Worm (Caenorhabditis elegans): ENCODE data around the gene Y69H2.10.

Gene Y69H2.10

ce11 chrV:18711362-18711761 is 41.2 kb downstream of the Y69H2.10 start:
- TF ChIP-seq nhr-19 (GFP tag; conservative IDR thresholded peaks at IDR 0.05) (0 out of 2 replicates have a peak, but pooled peaks have one; percentile 9), aly-2 (tag; optimal IDR thresholded peaks at IDR 0.05) (no peak), xbp-1 (tag; optimal IDR thresholded peaks at IDR 0.05) (no peak)

ce11 chrV:18712118-18712517 is 42.0 kb downstream of the Y69H2.10 start:
- TF ChIP-seq nhr-85 (tag) (peak; percentile 72), nhr-19 (GFP tag; conservative IDR thresholded peaks at IDR 0.05) (0 out of 2 replicates have a peak, but pooled peaks have one; percentile 34), efl-1 (optimal IDR thresholded peaks at IDR 0.05) (no peak), efl-1 (GFP tag; optimal IDR thresholded peaks at IDR 0.05 in 1 of 2) (no peak), unc-130 (tag; optimal IDR thresholded peaks at IDR 0.05) (no peak), ets-5 (GFP tag; IDR thresholded peaks at IDR 0.05) (0 out of 2 replicates have a peak, but pooled peaks have one; percentile 34), unc-98 (GFP tag; IDR thresholded peaks at IDR 0.05) (0 out of 2 replicates have a peak, but pooled peaks have one; percentile 12), grh-1 (GFP tag; IDR thresholded peaks at IDR 0.05) (peak; percentile 37), nhr-47 (tag; optimal IDR thresholded peaks at IDR 0.05) (peak; percentile 71)

- TF ChIP-seq hlh-4 (tag; optimal IDR thresholded peaks at IDR 0.05) (no peak), nhr-11 (tag; optimal IDR thresholded peaks at IDR 0.05) (no peak), efl-1 (optimal IDR thresholded peaks at IDR 0.05) (no peak), efl-1 (GFP tag; optimal IDR thresholded peaks at IDR 0.05 in 1 of 2) (peak in 1 of 2 experiments; percentile 91)
These were observed 49.3 kb downstream of the Y69H2.10 start for ce11 chrV:18719412-18719811.

DNA sequence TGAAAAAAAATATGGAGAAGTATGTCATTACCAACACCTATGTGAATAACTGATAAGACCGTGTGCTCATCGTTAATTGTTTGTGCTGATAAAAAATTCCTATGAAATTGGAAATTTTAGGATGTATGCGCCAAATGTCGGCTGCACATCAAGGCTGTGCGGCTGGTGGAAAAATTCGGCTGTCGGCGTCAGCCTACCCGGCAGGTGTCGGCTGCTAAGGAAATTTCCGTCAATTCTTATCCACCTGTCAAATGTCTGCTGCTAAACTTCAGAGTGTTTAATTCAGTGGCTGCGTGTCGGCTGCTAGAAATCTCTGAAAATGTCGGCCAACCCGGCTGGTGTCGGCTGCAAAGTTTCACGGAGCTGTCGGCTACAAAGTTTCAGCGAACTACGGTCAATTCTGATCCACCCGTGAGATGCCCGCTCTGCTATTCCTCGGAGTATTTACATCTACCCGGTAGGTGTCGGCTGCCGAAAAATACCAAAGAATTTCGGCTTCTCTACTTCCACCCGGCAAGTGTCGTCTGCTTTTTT is 49.9 kb downstream of the Y69H2.10 start, which contains the start of gene Y17D7C.2:
Gene Y17D7C.2, minus strand, starts transcription at position 32 of the 534 bp plus-strand sequence.
- TF ChIP-seq hlh-17 (GFP tag; optimal IDR thresholded peaks at IDR 0.05; ENCODE audit: borderline replicate concordance) (no peak), grh-1 (GFP tag; IDR thresholded peaks at IDR 0.05) (0 out of 2 replicates have a peak, but pooled peaks have one; percentile 42), mdl-1 (tag; optimal IDR thresholded peaks at IDR 0.05) (no peak), efl-1 (optimal IDR thresholded peaks at IDR 0.05) (no peak), efl-1 (GFP tag; optimal IDR thresholded peaks at IDR 0.05 in 1 of 2) (peak in 1 of 2 experiments; percentile 87), unc-98 (GFP tag; IDR thresholded peaks at IDR 0.05) (no peak), C34B4.2 (tag; optimal IDR thresholded peaks at IDR 0.05) (peak; percentile 14), ets-5 (GFP tag; IDR thresholded peaks at IDR 0.05) (0 out of 2 replicates have a peak, but pooled peaks have one; percentile 79), elt-2 (tag; optimal IDR thresholded peaks at IDR 0.05) (peak; percentile 24), nhr-85 (tag) (peak; percentile 75), isw-1 (GFP tag; IDR thresholded peaks at IDR 0.05) (no peak)

DNA sequence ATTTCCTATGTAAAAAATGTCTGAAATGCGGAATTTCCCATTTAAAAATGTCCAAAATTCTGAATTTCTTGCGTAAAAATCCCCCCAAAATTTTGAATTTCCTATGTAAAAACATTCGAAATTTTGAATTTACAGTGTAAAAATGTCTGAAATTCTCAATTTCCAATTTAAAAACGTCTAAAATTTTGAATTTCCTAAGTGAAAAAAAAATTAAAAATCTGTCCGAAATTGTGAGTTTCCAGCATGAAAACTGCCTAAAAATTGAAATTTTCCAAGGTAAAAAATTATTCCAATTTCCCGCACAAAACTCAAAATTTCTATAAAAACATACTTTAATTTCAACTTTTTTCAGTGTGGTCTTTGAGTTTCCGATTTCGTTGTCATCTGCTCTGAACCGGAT is 51.8 kb downstream of the Y69H2.10 start:
- TF ChIP-seq grh-1 (GFP tag; IDR thresholded peaks at IDR 0.05), result 0 out of 2 replicates have a peak, but pooled peaks have one; percentile 15
- TF ChIP-seq snpc-4 (tag; optimal IDR thresholded peaks at IDR 0.05), result no peak

DNA sequence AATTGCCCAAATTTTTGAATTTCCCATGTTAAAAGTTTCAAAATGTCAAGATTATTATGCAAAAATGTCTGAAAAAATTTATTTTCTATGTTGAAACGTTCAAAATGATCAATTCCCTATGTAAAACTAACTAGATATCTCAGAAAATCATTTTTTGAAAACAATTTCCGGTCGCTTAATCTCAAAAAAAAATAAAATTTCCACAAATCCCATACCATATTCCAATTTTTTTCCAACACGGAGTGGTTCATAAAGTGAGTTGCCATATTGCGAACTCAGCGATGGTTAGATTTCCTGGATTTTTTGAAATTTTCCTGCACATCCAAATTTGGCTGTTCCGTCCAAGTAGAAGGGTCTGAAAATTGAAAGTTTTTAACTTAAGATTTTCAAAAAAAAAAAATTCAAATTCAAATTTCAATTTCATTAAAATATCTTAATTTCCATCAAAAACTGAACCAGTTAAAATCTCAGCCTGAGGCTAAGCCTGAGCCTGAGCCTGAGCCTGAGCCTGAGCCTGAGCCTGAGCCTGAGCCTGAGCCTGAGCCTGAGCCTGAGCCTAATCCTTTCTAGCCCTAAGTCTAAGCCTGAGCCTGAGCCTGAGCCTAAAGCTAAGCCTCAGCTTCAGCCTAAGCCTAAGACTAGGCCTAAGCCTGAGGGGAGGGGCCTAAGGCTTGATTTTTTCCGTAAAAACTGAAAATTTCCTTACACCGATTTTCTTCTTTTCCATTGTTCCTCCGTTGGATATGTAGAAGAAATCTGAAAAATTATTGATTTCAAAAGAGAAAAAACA is 52.6 kb downstream of the Y69H2.10 start:
- TF ChIP-seq aha-1 (tag; optimal IDR thresholded peaks at IDR 0.05) (no peak), ceh-63 (GFP tag; optimal IDR thresholded peaks at IDR 0.05) (peak; percentile 22), nhr-11 (tag; optimal IDR thresholded peaks at IDR 0.05) (no peak), efl-1 (optimal IDR thresholded peaks at IDR 0.05) (no peak), efl-1 (GFP tag; optimal IDR thresholded peaks at IDR 0.05 in 1 of 2) (peak in 1 of 2 experiments; percentile 64), rnt-1 (tag; optimal IDR thresholded peaks at IDR 0.05) (no peak), ets-5 (GFP tag; IDR thresholded peaks at IDR 0.05) (0 out of 2 replicates have a peak, but pooled peaks have one; percentile 28), nhr-71 (tag; optimal IDR thresholded peaks at IDR 0.05) (no peak), lin-13 (GFP tag; optimal IDR thresholded peaks at IDR 0.05) (no peak), lin-39 (tag; optimal IDR thresholded peaks at IDR 0.05) (no peak), hlh-4 (tag; optimal IDR thresholded peaks at IDR 0.05) (no peak), dpl-1 (GFP tag; optimal IDR thresholded peaks at IDR 0.05) (no peak), Y116A8C.19 (tag; optimal IDR thresholded peaks at IDR 0.05; ENCODE audit: borderline replicate concordance) (no peak), sptf-1 (tag; optimal IDR thresholded peaks at IDR 0.05) (peak; percentile 100), zag-1 (tag; optimal IDR thresholded peaks at IDR 0.05) (no peak), C34B4.2 (tag; optimal IDR thresholded peaks at IDR 0.05) (no peak), nhr-237 (tag; optimal IDR thresholded peaks at IDR 0.05) (no peak), hpl-2 (GFP tag; optimal IDR thresholded peaks at IDR 0.05) (no peak), snu-23 (GFP tag; optimal IDR thresholded peaks at IDR 0.05) (no peak)

All from whole organism, L1 larva.